Fruit fly (Drosophila melanogaster): ENCODE measurements around the gene yata.

yata gene

DNA sequence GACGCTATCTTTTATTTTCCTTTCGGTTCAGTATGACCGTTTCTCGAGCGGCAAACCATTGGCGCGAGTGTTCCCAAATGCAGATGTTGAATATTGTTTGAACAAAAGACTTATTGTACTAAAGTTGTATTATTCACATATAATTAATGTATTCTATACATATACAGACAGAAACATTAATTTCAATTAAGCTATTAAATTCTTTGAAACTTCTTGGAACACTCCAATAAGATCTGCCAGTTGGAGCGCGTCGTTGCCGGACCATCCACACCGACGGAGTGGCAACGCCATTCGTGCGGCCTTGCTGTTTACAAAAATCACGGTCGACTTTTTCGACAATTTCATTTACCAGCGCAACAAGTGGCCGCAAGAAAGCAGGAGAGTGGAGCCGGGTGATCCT, 4.0 kb upstream of the yata start, which contains the start of the genes Wdr24 and IntS11 (continued):
- TF ChIP-seq CG10366 (GFP tag; IDR thresholded peaks at IDR 0.05) (peak; percentile 94), chm (GFP tag; IDR thresholded peaks at IDR 0.05) (peak; percentile 69), CG16813 (GFP tag; IDR thresholded peaks at IDR 0.05; ENCODE audit: partially characterized antibody) (0 out of 3 replicates have a peak, but pooled peaks have one; percentile 26), YL-1 (GFP tag; optimal IDR thresholded peaks at IDR 0.05) (peak; percentile 79), tio (GFP tag; optimal IDR thresholded peaks at IDR 0.05) (no peak), CG12104 (GFP tag; optimal IDR thresholded peaks at IDR 0.05) (peak; percentile 72), Dip3 (GFP tag; optimal IDR thresholded peaks at IDR 0.05) (peak; percentile 91), en (GFP tag; optimal IDR thresholded peaks at IDR 0.05) (no peak), CG6272 (GFP tag; IDR thresholded peaks at IDR 0.05) (peak; percentile 88), ttk (GFP tag; IDR thresholded peaks at IDR 0.05) (peak; percentile 94), HHEX (GFP tag; optimal IDR thresholded peaks at IDR 0.05) (peak; percentile 69), Optix (GFP tag; IDR thresholded peaks at IDR 0.05) (peak; percentile 82; the same call in 2 of the 3 replicates), CG13123 (GFP tag; optimal IDR thresholded peaks at IDR 0.05) (peak; percentile 51), CG4820 (GFP tag; optimal IDR thresholded peaks at IDR 0.05) (peak; percentile 57), crol (GFP tag; IDR thresholded peaks at IDR 0.05) (no peak), CG11093 (GFP tag; IDR thresholded peaks at IDR 0.05) (peak; percentile 90), jumu (GFP tag; optimal IDR thresholded peaks at IDR 0.05) (peak; percentile 56), sr (GFP tag; IDR thresholded peaks at IDR 0.05) (peak; percentile 31; the same call in 1 of the 3 replicates), CG6689 (GFP tag; IDR thresholded peaks at IDR 0.05) (peak; percentile 88), CG17359 (tag; optimal IDR thresholded peaks at IDR 0.05) (peak; percentile 70), CG17829 (tag; optimal IDR thresholded peaks at IDR 0.05) (peak; percentile 79), run (tag; optimal IDR thresholded peaks at IDR 0.05) (no peak), pros (GFP tag; optimal IDR thresholded peaks at IDR 0.05) (peak; percentile 2), CG8944 (GFP tag; optimal IDR thresholded peaks at IDR 0.05) (peak; percentile 68), dati (GFP tag; IDR thresholded peaks at IDR 0.05) (0 out of 2 replicates have a peak, but pooled peaks have one; percentile 39), Jarid2 (GFP tag; optimal IDR thresholded peaks at IDR 0.05) (no peak), Hsf (GFP tag; optimal IDR thresholded peaks at IDR 0.05) (peak; percentile 87), cg (GFP tag; optimal IDR thresholded peaks at IDR 0.05) (no peak), slou (GFP tag; optimal IDR thresholded peaks at IDR 0.05) (peak; percentile 57), nau (GFP tag; optimal IDR thresholded peaks at IDR 0.05) (no peak), Lim3 (GFP tag; IDR thresholded peaks at IDR 0.05) (peak; percentile 64), lab (GFP tag; optimal IDR thresholded peaks at IDR 0.05) (no peak), gsb-n (tag; optimal IDR thresholded peaks at IDR 0.05) (no peak), Ets97D (GFP tag; optimal IDR thresholded peaks at IDR 0.05) (peak; percentile 67), Dip2 (GFP tag; IDR thresholded peaks at IDR 0.05) (0 out of 2 replicates have a peak, but pooled peaks have one; percentile 28), org-1 (GFP tag; optimal IDR thresholded peaks at IDR 0.05) (no peak), hth (optimal IDR thresholded peaks at IDR 0.05) (no peak), CG10431 (GFP tag; optimal IDR thresholded peaks at IDR 0.05) (no peak), Antp (GFP tag; optimal IDR thresholded peaks at IDR 0.05) (peak; percentile 58), Xrp1 (GFP tag; IDR thresholded peaks at IDR 0.05) (peak; percentile 79), CG3847 (GFP tag; IDR thresholded peaks at IDR 0.05) (peak; percentile 96), Neu2 (GFP tag; optimal IDR thresholded peaks at IDR 0.05; ENCODE audit: borderline replicate concordance) (no peak), CG13296 (GFP tag; optimal IDR thresholded peaks at IDR 0.05) (peak; percentile 68), CG7928 (GFP tag; optimal IDR thresholded peaks at IDR 0.05) (peak; percentile 25), kay (GFP tag; optimal IDR thresholded peaks at IDR 0.05) (peak; percentile 54), Max (GFP tag; optimal IDR thresholded peaks at IDR 0.05) (peak; percentile 80), Hey (tag; optimal IDR thresholded peaks at IDR 0.05) (no peak), PHDP (tag; optimal IDR thresholded peaks at IDR 0.05) (peak; percentile 83), insv (GFP tag; optimal IDR thresholded peaks at IDR 0.05) (peak; percentile 31 to 94), CG10654 (GFP tag; optimal IDR thresholded peaks at IDR 0.05) (peak; percentile 48), HLH4C (GFP tag; IDR thresholded peaks at IDR 0.05; ENCODE audit: partially characterized antibody) (no peak)

Data from whole organism, embryonic.